Worm (Caenorhabditis elegans): ENCODE measurements around the gene scd-1.

- no peak for TF ChIP-seq nhr-12 (tag; optimal IDR thresholded peaks at IDR 0.05)
- TF ChIP-seq ztf-11 (tag; optimal IDR thresholded peaks at IDR 0.05) = no peak
- no peak for TF ChIP-seq skn-1 (tag; optimal IDR thresholded peaks at IDR 0.05)
- TF ChIP-seq lin-15B (tag; optimal IDR thresholded peaks at IDR 0.05) = no peak
- peak; percentile 91 for TF ChIP-seq elt-1 (tag; optimal IDR thresholded peaks at IDR 0.05)
- no peak for TF ChIP-seq unc-39 (tag; optimal IDR thresholded peaks at IDR 0.05)
- no peak for TF ChIP-seq fos-1 (tag; optimal IDR thresholded peaks at IDR 0.05)
- no peak for TF ChIP-seq daf-12 (tag; optimal IDR thresholded peaks at IDR 0.05)
Observed at ce11 chrX:12515596-12516481, 9.8 kb downstream of the scd-1 start.

Data from whole organism, L3 larva.